Worm (Caenorhabditis elegans) whole organism, young adult: Measurements from ENCODE around the gene nhr-202.

ENCODE experiments used
- B0019.2 ChIP-seq: fragments of 200-800 bp; sonication (Bioruptor generic); conservative IDR thresholded peaks from 2 replicates; pipeline ENCODE4 v1.3.6; 2022; ENCODE audit warnings: missing genetic modification reagents, missing genetic modification characterization, missing compliant biosample characterization
- F10E7.11 ChIP-seq: sonication (generic microtip); optimal IDR thresholded peaks from 2 replicates; lab custom pipeline; 2017; ENCODE audit warnings: mild to moderate bottlenecking, missing genetic modification characterization, moderate library complexity, missing compliant biosample characterization
- attf-5 ChIP-seq: fragments of 200-800 bp; sonication (Bioruptor generic); optimal IDR thresholded peaks from 2 replicates; lab custom pipeline; 2018; ENCODE audit warnings: mild to moderate bottlenecking, missing genetic modification characterization, missing compliant biosample characterization
- ceh-27 ChIP-seq: fragments of 200-800 bp; sonication (Bioruptor generic); optimal IDR thresholded peaks from 2 replicates; lab custom pipeline; 2018; ENCODE audit warnings: mild to moderate bottlenecking, missing genetic modification characterization, moderate library complexity, missing compliant biosample characterization
- ceh-58 ChIP-seq: fragments of 200-800 bp; sonication (Bioruptor generic); IDR thresholded peaks from 2 replicates; pipeline ENCODE4 v1.3.6; 2022; ENCODE audit warnings: missing genetic modification characterization, missing compliant biosample characterization
- ceh-79 ChIP-seq: sonication (generic microtip); optimal IDR thresholded peaks from 2 replicates; lab custom pipeline; 2017; ENCODE audit warnings: mild to moderate bottlenecking, missing genetic modification characterization, missing compliant biosample characterization
- die-1 ChIP-seq: sonication (generic microtip); optimal IDR thresholded peaks from 2 replicates; lab custom pipeline; 2016; ENCODE audit warnings: missing genotype, mild to moderate bottlenecking, missing genetic modification characterization, missing compliant biosample characterization
- hmg-1.2 ChIP-seq: fragments of 200-800 bp; sonication (Bioruptor generic); IDR thresholded peaks from 2 replicates; pipeline ENCODE4 v1.3.6; 2022; ENCODE audit warnings: missing genetic modification reagents, missing genetic modification characterization, missing compliant biosample characterization
- madf-6 ChIP-seq: fragments of 200-800 bp; sonication (Bioruptor generic); IDR thresholded peaks from 2 replicates; pipeline ENCODE4 v1.3.6; 2022; ENCODE audit warnings: missing genetic modification reagents, missing genetic modification characterization, missing compliant biosample characterization
- madf-8 ChIP-seq: fragments of 200-800 bp; sonication (Bioruptor generic); conservative IDR thresholded peaks from 2 replicates; pipeline ENCODE4 v1.3.6; 2022; ENCODE audit warnings: missing genetic modification reagents, missing genetic modification characterization, missing compliant biosample characterization
- mel-28 ChIP-seq: sonication (generic microtip); optimal IDR thresholded peaks from 2 replicates; lab custom pipeline; 2016; ENCODE audit warnings: borderline replicate concordance, mild to moderate bottlenecking, missing genetic modification characterization, missing compliant biosample characterization
- pha-4 ChIP-seq: fragments of 150-350 bp; sonication (generic microtip); optimal IDR thresholded peaks from 2 replicates; lab custom pipeline; 2014; ENCODE audit warnings: missing biosample characterization, missing genetic modification reagents, missing genetic modification characterization
- unc-62 ChIP-seq: fragments of 150-350 bp; optimal IDR thresholded peaks from 2 replicates; lab custom pipeline; 2014; ENCODE audit warnings: missing biosample characterization, missing genetic modification reagents, missing genetic modification characterization
- ztf-25 ChIP-seq: fragments of 200-800 bp; sonication (Bioruptor generic); IDR thresholded peaks from 2 replicates; pipeline ENCODE4 v1.3.6; 2022; ENCODE audit warnings: missing genetic modification reagents, missing genetic modification characterization, missing compliant biosample characterization

DNA sequence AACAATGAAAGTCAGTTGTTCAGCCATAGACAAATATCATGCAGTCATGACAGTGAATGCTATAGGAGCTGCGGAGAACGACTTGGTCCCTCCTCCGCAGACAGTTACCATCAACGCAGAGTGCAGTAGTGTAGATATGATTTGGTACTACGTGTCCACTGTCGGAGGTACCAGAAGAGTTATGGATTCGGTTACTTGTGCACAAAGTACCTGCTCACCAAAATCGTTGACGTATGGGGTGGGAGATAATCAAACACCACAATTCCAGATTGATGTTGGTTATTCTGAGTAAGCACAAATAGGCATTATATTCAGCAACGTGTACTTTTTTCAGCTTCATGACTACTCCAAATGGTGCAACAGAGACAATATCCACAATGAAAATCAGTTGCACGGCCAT lies 29.4 kb upstream of the nhr-202 start:
- no peak for TF ChIP-seq ceh-58 (GFP tag; lab: Robert Waterston, UW)
- no peak for TF ChIP-seq hmg-1.2 (GFP tag; lab: Robert Waterston, UW)
- TF ChIP-seq ztf-25 (GFP tag; lab: Robert Waterston, UW), result no peak
- TF ChIP-seq F10E7.11, result no peak
- TF ChIP-seq attf-5 (GFP tag; lab: Kevin White, UChicago), result no peak
- TF ChIP-seq mel-28 (tag; lab: Kevin White, UChicago), result no peak
- TF ChIP-seq madf-6 (GFP tag; lab: Robert Waterston, UW), result no peak
- no peak for TF ChIP-seq unc-62 (GFP tag; lab: Kevin White, UChicago)
- TF ChIP-seq die-1 (tag; lab: Kevin White, UChicago), result no peak
- TF ChIP-seq B0019.2 (GFP tag; lab: Robert Waterston, UW), result no peak
- no peak for TF ChIP-seq ceh-79 (tag; lab: Kevin White, UChicago)
- TF ChIP-seq madf-8 (GFP tag; lab: Robert Waterston, UW), result no peak
- TF ChIP-seq ceh-27 (GFP tag; lab: Kevin White, UChicago), result no peak
- no peak for TF ChIP-seq pha-4 (tag; lab: Kevin White, UChicago)
